Worm (Caenorhabditis elegans): ENCODE measurements around the gene dkc-1.

dkc-1 gene

DNA sequence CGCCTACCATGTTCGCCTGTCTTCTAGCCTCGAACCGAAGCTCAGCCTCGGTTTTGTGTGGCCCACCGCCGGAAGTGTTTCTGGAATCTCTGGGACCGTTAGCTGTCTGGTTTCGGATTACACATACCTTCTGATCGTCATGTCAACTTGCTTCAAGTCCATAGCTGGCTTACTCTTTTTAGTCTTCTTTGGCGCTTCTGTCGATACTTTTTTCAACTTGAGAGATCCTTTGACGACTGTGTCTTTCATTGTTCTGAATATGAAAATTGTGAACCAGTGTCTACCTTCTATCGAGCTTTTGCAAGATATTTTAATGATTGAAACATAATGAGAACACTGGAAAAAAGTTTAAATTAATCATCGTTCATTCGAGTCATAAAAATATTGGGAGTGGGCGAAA lies 7.7 kb upstream of the dkc-1 start, which contains the start of gene K01G5.8 (continued):
- TF ChIP-seq madf-6 (GFP tag; IDR thresholded peaks at IDR 0.05) (peak; percentile 67), D2030.7 (GFP tag; IDR thresholded peaks at IDR 0.05) (peak; percentile 50; the same call in 1 of the 2 replicates), tbp1 (GFP tag; optimal IDR thresholded peaks at IDR 0.05) (no peak), attf-5 (GFP tag; optimal IDR thresholded peaks at IDR 0.05) (no peak), cebp-1 (GFP tag; IDR thresholded peaks at IDR 0.05) (no peak; the same call in 1 of the 2 replicates), cebp-1 (tag; optimal IDR thresholded peaks at IDR 0.05) (peak; percentile 9), ZK185.1 (tag; optimal IDR thresholded peaks at IDR 0.05; ENCODE audit: poor library complexity, severe bottlenecking) (no peak), Y79H2A.3 (GFP tag; conservative IDR thresholded peaks at IDR 0.05) (no peak), nhr-120 (GFP tag; IDR thresholded peaks at IDR 0.05) (no peak), lag-1 (GFP tag; IDR thresholded peaks at IDR 0.05) (no peak), Y53F4B.3 (GFP tag; IDR thresholded peaks at IDR 0.05) (no peak), F39B2.1 (GFP tag; IDR thresholded peaks at IDR 0.05) (0 out of 2 replicates have a peak, but pooled peaks have one; percentile 11), hsf-1 (GFP tag; IDR thresholded peaks at IDR 0.05) (peak; percentile 66), aptf-2 (GFP tag; conservative IDR thresholded peaks at IDR 0.05) (no peak), nhr-179 (tag; optimal IDR thresholded peaks at IDR 0.05) (no peak), egrh-3 (GFP tag; IDR thresholded peaks at IDR 0.05) (no peak), nhr-80 (tag; optimal IDR thresholded peaks at IDR 0.05) (no peak), ceh-58 (GFP tag; IDR thresholded peaks at IDR 0.05) (0 out of 2 replicates have a peak, but pooled peaks have one; percentile 42), F49E8.2 (tag; optimal IDR thresholded peaks at IDR 0.05; ENCODE audit: insufficient read depth) (peak; percentile 48), Y95B8A.8 (GFP tag; IDR thresholded peaks at IDR 0.05) (no peak), hrde-1 (tag; optimal IDR thresholded peaks at IDR 0.05; ENCODE audit: borderline replicate concordance) (no peak), egl-18 (GFP tag; IDR thresholded peaks at IDR 0.05) (no peak), unc-62 (GFP tag; optimal IDR thresholded peaks at IDR 0.05) (no peak), tlf-1 (GFP tag; optimal IDR thresholded peaks at IDR 0.05) (peak; percentile 46), zfh-2 (GFP tag; conservative IDR thresholded peaks at IDR 0.05) (no peak), Y56A3A.18 (GFP tag; IDR thresholded peaks at IDR 0.05) (no peak), K11D2.4 (GFP tag; IDR thresholded peaks at IDR 0.05) (no peak), mes-4 (tag; optimal IDR thresholded peaks at IDR 0.05) (no peak), let-607 (tag; optimal IDR thresholded peaks at IDR 0.05) (no peak), snpc-3.4 (tag; optimal IDR thresholded peaks at IDR 0.05) (no peak), somi-1 (GFP tag; optimal IDR thresholded peaks at IDR 0.05) (no peak), ets-4 (GFP tag; optimal IDR thresholded peaks at IDR 0.05) (no peak), nhr-27 (tag; optimal IDR thresholded peaks at IDR 0.05) (peak; percentile 14), die-1 (tag; optimal IDR thresholded peaks at IDR 0.05) (no peak), T26A5.8 (tag; optimal IDR thresholded peaks at IDR 0.05) (no peak), snpc-1.3 (tag; optimal IDR thresholded peaks at IDR 0.05; ENCODE audit: insufficient read depth) (peak; percentile 54), snpc-4 (GFP tag; optimal IDR thresholded peaks at IDR 0.05) (no peak), snpc-4 (tag; optimal IDR thresholded peaks at IDR 0.05) (no peak), C17E4.6 (GFP tag; IDR thresholded peaks at IDR 0.05) (no peak), athp-1 (tag; optimal IDR thresholded peaks at IDR 0.05) (no peak), ztf-6 (GFP tag; IDR thresholded peaks at IDR 0.05) (no peak), madf-10 (tag; optimal IDR thresholded peaks at IDR 0.05) (no peak), rpc-1 (optimal IDR thresholded peaks at IDR 0.05) (no peak), rpc-1 (tag; optimal IDR thresholded peaks at IDR 0.05) (no peak), hmg-20 (GFP tag; IDR thresholded peaks at IDR 0.05) (no peak), cebp-2 (GFP tag; IDR thresholded peaks at IDR 0.05) (no peak), nfya-2 (GFP tag; IDR thresholded peaks at IDR 0.05) (no peak), F37B4.10 (GFP tag; IDR thresholded peaks at IDR 0.05) (no peak), ceh-40 (GFP tag; IDR thresholded peaks at IDR 0.05) (no peak), lin-40 (tag; optimal IDR thresholded peaks at IDR 0.05) (no peak)
